Fruit fly (Drosophila melanogaster) whole organism, embryonic: ENCODE data around the gene Mlc2.

Experiments used
- B-H1 ChIP-seq: fragments of 200-800 bp; sonication (Bioruptor generic); IDR thresholded peaks from 3 replicates; pipeline ENCODE4 v1.3.6; 2022; ENCODE audit warnings: missing biosample characterization, missing genetic modification characterization
- CG10209 ChIP-seq: fragments of 200-800 bp; sonication (Bioruptor generic); optimal IDR thresholded peaks from 3 replicates; lab custom pipeline; 2017; ENCODE audit warnings: missing biosample characterization, mild to moderate bottlenecking, missing genetic modification characterization, missing genetic modification reagents
- CG1024 ChIP-seq: fragments of 200-800 bp; sonication (Bioruptor generic); IDR thresholded peaks from 2 replicates; pipeline ENCODE4 v1.3.6; 2022; ENCODE audit warnings: missing biosample characterization, missing genetic modification characterization
- CG10654 ChIP-seq: fragments of 200-800 bp; sonication (Bioruptor generic); optimal IDR thresholded peaks from 2 replicates; lab custom pipeline; 2016; ENCODE audit warnings: missing biosample characterization, missing genetic modification characterization
- CG11085 ChIP-seq: fragments of 200-800 bp; sonication (Bioruptor generic); IDR thresholded peaks from 2 replicates; pipeline ENCODE4 v1.3.6; 2022; ENCODE audit warnings: missing biosample characterization, missing genetic modification characterization
- CG11560 ChIP-seq: fragments of 200-800 bp; sonication (Bioruptor generic); IDR thresholded peaks from 3 replicates; pipeline ENCODE4 v1.3.6; 2022; ENCODE audit warnings: missing biosample characterization, missing genetic modification characterization
- CG11696 ChIP-seq: fragments of 200-800 bp; sonication (Bioruptor generic); IDR thresholded peaks from 2 replicates; pipeline ENCODE4 v1.3.6; 2022; ENCODE audit warnings: missing biosample characterization, missing genetic modification characterization
- CG13296 ChIP-seq: fragments of 200-800 bp; sonication (Bioruptor generic); optimal IDR thresholded peaks from 3 replicates; lab custom pipeline; 2018; ENCODE audit warnings: missing biosample characterization, mild to moderate bottlenecking, missing genetic modification characterization
- CG13894 ChIP-seq: fragments of 200-800 bp; sonication (Bioruptor generic); optimal IDR thresholded peaks from 3 replicates; lab custom pipeline; 2018; ENCODE audit warnings: missing biosample characterization, mild to moderate bottlenecking, missing genetic modification characterization, moderate library complexity
- CG14965 ChIP-seq: fragments of 200-800 bp; sonication (Bioruptor generic); optimal IDR thresholded peaks from 2 replicates; lab custom pipeline; 2016; ENCODE audit warnings: missing biosample characterization, missing genetic modification characterization, borderline replicate concordance
- CG17912 ChIP-seq: fragments of 200-800 bp; sonication (Bioruptor generic); optimal IDR thresholded peaks from 2 replicates; lab custom pipeline; 2018; ENCODE audit warnings: missing biosample characterization, mild to moderate bottlenecking, missing genetic modification characterization
- CG18262 ChIP-seq: fragments of 200-800 bp; optimal IDR thresholded peaks from 3 replicates; lab custom pipeline; 2019; ENCODE audit warnings: missing biosample characterization, mild to moderate bottlenecking, missing genetic modification characterization, moderate library complexity
- CG2129 ChIP-seq: fragments of 200-800 bp; sonication (Bioruptor generic); IDR thresholded peaks from 2 replicates; pipeline ENCODE4 v1.3.6; 2022; ENCODE audit warnings: missing biosample characterization, missing genetic modification characterization; ENCODE audit not compliant: partially characterized antibody
- CG2889 ChIP-seq: fragments of 200-800 bp; sonication (Bioruptor generic); IDR thresholded peaks from 3 replicates; pipeline ENCODE4 v1.3.6; 2022; ENCODE audit warnings: missing biosample characterization, missing genetic modification characterization
- CG31388 ChIP-seq: fragments of 200-800 bp; sonication (Bioruptor generic); optimal IDR thresholded peaks from 2 replicates; lab custom pipeline; 2016; ENCODE audit warnings: missing biosample characterization, missing genetic modification characterization
- CG32767 ChIP-seq: fragments of 200-800 bp; sonication (Bioruptor generic); IDR thresholded peaks from 2 replicates; pipeline ENCODE4 v1.3.6; 2022; ENCODE audit warnings: missing biosample characterization, missing genetic modification characterization
- CG4854 ChIP-seq: fragments of 200-800 bp; sonication (Bioruptor generic); optimal IDR thresholded peaks from 2 replicates; lab custom pipeline; 2016; ENCODE audit warnings: missing biosample characterization, missing genetic modification characterization, inconsistent platforms
- CG7556 ChIP-seq: fragments of 200-800 bp; sonication (Bioruptor generic); optimal IDR thresholded peaks from 2 replicates; lab custom pipeline; 2017; ENCODE audit warnings: missing biosample characterization, mild to moderate bottlenecking, missing genetic modification characterization
- CG9876 ChIP-seq: fragments of 200-800 bp; sonication (Bioruptor generic); optimal IDR thresholded peaks from 2 replicates; lab custom pipeline; 2016; ENCODE audit warnings: missing biosample characterization, missing genetic modification characterization
- CrebB ChIP-seq: fragments of 200-800 bp; sonication (Bioruptor generic); optimal IDR thresholded peaks from 3 replicates; lab custom pipeline; 2018; ENCODE audit warnings: missing biosample characterization, mild to moderate bottlenecking, missing genetic modification characterization
- D19B ChIP-seq: fragments of 200-800 bp; sonication (Bioruptor generic); optimal IDR thresholded peaks from 2 replicates; lab custom pipeline; 2017; ENCODE audit warnings: missing biosample characterization, mild to moderate bottlenecking, missing genetic modification characterization
- E2f1 ChIP-seq: fragments of 200-800 bp; sonication (Bioruptor generic); IDR thresholded peaks from 2 replicates; pipeline ENCODE4 v1.3.6; 2022; ENCODE audit warnings: missing biosample characterization, missing genetic modification characterization
- E2f2 ChIP-seq: fragments of 200-800 bp; sonication (Bioruptor generic); IDR thresholded peaks from 2 replicates; pipeline ENCODE4 v1.3.6; 2022; ENCODE audit warnings: missing biosample characterization, missing genetic modification characterization
- Gsc ChIP-seq: fragments of 200-800 bp; sonication (Bioruptor generic); IDR thresholded peaks from 2 replicates; pipeline ENCODE4 v1.3.6; 2022; ENCODE audit warnings: missing biosample characterization, missing genetic modification characterization
- HLH4C ChIP-seq: fragments of 200-800 bp; sonication (Bioruptor generic); IDR thresholded peaks from 3 replicates; pipeline ENCODE4 v1.3.6; 2022; ENCODE audit warnings: missing biosample characterization, missing genetic modification characterization; ENCODE audit not compliant: partially characterized antibody
- Neu2 ChIP-seq: fragments of 200-800 bp; sonication (Bioruptor generic); optimal IDR thresholded peaks from 3 replicates; lab custom pipeline; 2016; ENCODE audit warnings: missing biosample characterization, missing genetic modification characterization, borderline replicate concordance
- Rfx ChIP-seq: fragments of 200-800 bp; sonication (Bioruptor generic); IDR thresholded peaks from 2 replicates; pipeline ENCODE4 v1.3.6; 2022; ENCODE audit warnings: missing biosample characterization, missing genetic modification characterization
- Sox102F ChIP-seq: fragments of 200-800 bp; sonication (Bioruptor generic); optimal IDR thresholded peaks from 2 replicates; lab custom pipeline; 2018; ENCODE audit warnings: missing biosample characterization, mild to moderate bottlenecking, missing genetic modification characterization, moderate library complexity
- TFAM ChIP-seq: fragments of 200-800 bp; sonication (Bioruptor generic); optimal IDR thresholded peaks from 2 replicates; lab custom pipeline; 2017; ENCODE audit warnings: missing biosample characterization, missing genetic modification characterization, inconsistent platforms
- Xbp1 ChIP-seq: fragments of 200-800 bp; sonication (Bioruptor generic); optimal IDR thresholded peaks from 3 replicates; lab custom pipeline; 2016; ENCODE audit warnings: missing biosample characterization, mild to moderate bottlenecking, missing genetic modification characterization
- amos ChIP-seq: fragments of 200-800 bp; sonication (Bioruptor generic); IDR thresholded peaks from 2 replicates; pipeline ENCODE4 v1.3.6; 2022; ENCODE audit warnings: missing biosample characterization, missing genetic modification characterization; ENCODE audit not compliant: partially characterized antibody
- br ChIP-seq: fragments of >200 bp; optimal IDR thresholded peaks from 2 replicates; lab custom pipeline; 2017
- bsh ChIP-seq, 2 experiments: fragments of 200-800 bp; sonication (Bioruptor generic); optimal IDR thresholded peaks; 2 replicates each; lab custom pipeline; 2017 to 2018; ENCODE audit warnings: mild to moderate bottlenecking in 2 of 2, missing biosample characterization in 2 of 2, missing genetic modification characterization in 2 of 2, moderate library complexity in 1 of 2
- chm ChIP-seq: fragments of 200-800 bp; sonication (Bioruptor generic); IDR thresholded peaks from 2 replicates; pipeline ENCODE4 v1.3.6; 2022; ENCODE audit warnings: missing biosample characterization, missing genetic modification characterization
- da ChIP-seq: fragments of 200-800 bp; sonication (Bioruptor generic); optimal IDR thresholded peaks from 2 replicates; lab custom pipeline; 2016; ENCODE audit warnings: missing biosample characterization, missing genetic modification characterization
- dm ChIP-seq: fragments of 200-800 bp; sonication (Bioruptor generic); optimal IDR thresholded peaks from 3 replicates; lab custom pipeline; 2016; ENCODE audit warnings: missing biosample characterization, missing genetic modification characterization
- dpn ChIP-seq, 2 experiments: fragments of 200-800 bp; sonication (Bioruptor generic); optimal IDR thresholded peaks; 3 replicates each; lab custom pipeline; 2016; ENCODE audit warnings: missing biosample characterization in 2 of 2, missing genetic modification characterization in 2 of 2
- ftz-f1 ChIP-seq: fragments of 200-800 bp; sonication (Bioruptor generic); optimal IDR thresholded peaks from 2 replicates; lab custom pipeline; 2016; ENCODE audit warnings: missing biosample characterization, missing genetic modification characterization
- gt ChIP-seq: fragments of 200-800 bp; sonication (Bioruptor generic); IDR thresholded peaks from 2 replicates; pipeline ENCODE4 v1.3.6; 2022; ENCODE audit warnings: missing biosample characterization, missing genetic modification characterization
- hbn ChIP-seq: fragments of 200-800 bp; sonication (Bioruptor generic); IDR thresholded peaks from 2 replicates; pipeline ENCODE4 v1.3.6; 2022; ENCODE audit warnings: missing biosample characterization, missing genetic modification characterization; ENCODE audit not compliant: partially characterized antibody
- hth ChIP-seq: fragments of >200 bp; optimal IDR thresholded peaks from 2 replicates; lab custom pipeline; 2017; ENCODE audit warnings: inconsistent platforms
- knrl ChIP-seq: fragments of 200-800 bp; sonication (Bioruptor generic); IDR thresholded peaks from 3 replicates; pipeline ENCODE4 v1.3.6; 2022; ENCODE audit warnings: missing biosample characterization, missing genetic modification characterization; ENCODE audit not compliant: partially characterized antibody
- lmd ChIP-seq: fragments of 200-800 bp; sonication (Bioruptor generic); IDR thresholded peaks from 2 replicates; pipeline ENCODE4 v1.3.6; 2022; ENCODE audit warnings: missing biosample characterization, missing genetic modification characterization
- mirr ChIP-seq: fragments of 200-800 bp; sonication (Bioruptor generic); optimal IDR thresholded peaks from 3 replicates; lab custom pipeline; 2018; ENCODE audit warnings: missing biosample characterization, mild to moderate bottlenecking, missing genetic modification characterization
- nmo ChIP-seq: fragments of 200-800 bp; sonication (Bioruptor generic); optimal IDR thresholded peaks from 2 replicates; lab custom pipeline; 2018; ENCODE audit warnings: missing biosample characterization, mild to moderate bottlenecking, missing genetic modification characterization, moderate library complexity
- nom ChIP-seq: fragments of 200-800 bp; sonication (Bioruptor generic); optimal IDR thresholded peaks from 2 replicates; lab custom pipeline; 2017; ENCODE audit warnings: missing biosample characterization, missing genetic modification characterization, mild to moderate bottlenecking, moderate library complexity, missing genetic modification reagents
- rib ChIP-seq: fragments of 200-800 bp; sonication (Bioruptor generic); IDR thresholded peaks from 2 replicates; pipeline ENCODE4 v1.3.6; 2022; ENCODE audit warnings: missing biosample characterization, missing genetic modification characterization
- shn ChIP-seq: fragments of 200-800 bp; sonication (Bioruptor generic); optimal IDR thresholded peaks from 3 replicates; lab custom pipeline; 2016; ENCODE audit warnings: missing biosample characterization, missing genetic modification characterization
- so ChIP-seq: fragments of 200-800 bp; sonication (Bioruptor generic); IDR thresholded peaks from 3 replicates; pipeline ENCODE4 v1.3.6; 2022; ENCODE audit warnings: missing biosample characterization, missing genetic modification characterization
- stc ChIP-seq: fragments of 200-800 bp; sonication (Bioruptor generic); IDR thresholded peaks from 2 replicates; pipeline ENCODE4 v1.3.6; 2022; ENCODE audit warnings: missing biosample characterization, missing genetic modification characterization
- toy ChIP-seq: fragments of 200-800 bp; sonication (Bioruptor generic); IDR thresholded peaks from 2 replicates; pipeline ENCODE4 v1.3.6; 2022; ENCODE audit warnings: missing biosample characterization, missing genetic modification characterization
- unc-4 ChIP-seq: fragments of 200-800 bp; sonication (Bioruptor generic); IDR thresholded peaks from 2 replicates; pipeline ENCODE4 v1.3.6; 2022; ENCODE audit warnings: missing biosample characterization, missing genetic modification characterization; ENCODE audit not compliant: partially characterized antibody

Mlc2 gene

dm6 chr3R:30164162-30164561, 10.2 kb downstream of the Mlc2 start (continued):
- TF ChIP-seq dpn (GFP tag; optimal IDR thresholded peaks at IDR 0.05; lab: Kevin White, UChicago) (peak; percentile 5 to 35), Xbp1 (peak; percentile 32), nom (GFP tag; lab: Kevin White, UChicago) (no peak), CG13894 (tag; lab: Kevin White, UChicago) (no peak), E2f1 (GFP tag; lab: Robert Waterston, UW) (peak; percentile 31; the same call in 1 of the 2 replicates), Gsc (GFP tag; lab: Robert Waterston, UW) (no peak), shn (GFP tag; lab: Kevin White, UChicago) (peak; percentile 6), toy (GFP tag; lab: Robert Waterston, UW) (no peak), chm (GFP tag; lab: Robert Waterston, UW) (no peak), CG4854 (GFP tag; lab: Kevin White, UChicago) (no peak), lmd (GFP tag; lab: Robert Waterston, UW) (peak; percentile 41; the same call in 1 of the 2 replicates), CG10654 (GFP tag; lab: Kevin White, UChicago) (peak; percentile 4), CG11560 (tag; lab: Robert Waterston, UW) (0 out of 3 replicates have a peak, but pooled peaks have one; percentile 33), knrl (GFP tag; lab: Robert Waterston, UW) (no peak), ftz-f1 (no peak), rib (no peak), CG18262 (peak; percentile 40), CG17912 (GFP tag; lab: Kevin White, UChicago) (no peak), HLH4C (GFP tag; lab: Robert Waterston, UW) (no peak), Sox102F (GFP tag; lab: Kevin White, UChicago) (peak; percentile 64), CG32767 (GFP tag; lab: Robert Waterston, UW) (0 out of 2 replicates have a peak, but pooled peaks have one; percentile 22), E2f2 (no peak), br (lab: Kevin White, UChicago) (no peak), B-H1 (GFP tag; lab: Robert Waterston, UW) (no peak; the same call in 2 of the 3 replicates), CG9876 (no peak), CG13296 (GFP tag; lab: Kevin White, UChicago) (no peak), CG2889 (GFP tag; lab: Robert Waterston, UW) (no peak), nmo (GFP tag; lab: Kevin White, UChicago) (peak; percentile 24), CG31388 (GFP tag; lab: Kevin White, UChicago) (no peak), mirr (GFP tag; lab: Kevin White, UChicago) (no peak), Neu2 (no peak), CG2129 (GFP tag; lab: Robert Waterston, UW) (no peak), stc (GFP tag; lab: Robert Waterston, UW) (peak; percentile 52; the same call in 1 of the 2 replicates), Rfx (GFP tag; lab: Robert Waterston, UW) (no peak), CG7556 (GFP tag; lab: Kevin White, UChicago) (peak; percentile 6), unc-4 (GFP tag; lab: Robert Waterston, UW) (no peak), CG1024 (GFP tag; lab: Robert Waterston, UW) (no peak), D19B (GFP tag; lab: Kevin White, UChicago) (no peak), so (GFP tag; lab: Robert Waterston, UW) (peak; percentile 77; the same call in 2 of the 3 replicates), da (GFP tag; lab: Kevin White, UChicago) (no peak), hbn (no peak), hth (no peak), TFAM (GFP tag; lab: Kevin White, UChicago) (no peak), CG10209 (GFP tag; lab: Kevin White, UChicago) (peak; percentile 7), CrebB (tag; lab: Kevin White, UChicago) (no peak), CG14965 (GFP tag; lab: Kevin White, UChicago) (no peak), bsh (GFP tag; optimal IDR thresholded peaks at IDR 0.05; lab: Kevin White, UChicago) (peak in 1 of 2 experiments; percentile 45), CG11696 (GFP tag; lab: Robert Waterston, UW) (no peak), amos (GFP tag; lab: Robert Waterston, UW) (no peak), gt (GFP tag; lab: Robert Waterston, UW) (no peak), dm (no peak), CG11085 (GFP tag; lab: Robert Waterston, UW) (no peak)
